Fruit fly (Drosophila melanogaster): Measurements from ENCODE around the gene ND-39.

The ND-39 gene

DNA sequence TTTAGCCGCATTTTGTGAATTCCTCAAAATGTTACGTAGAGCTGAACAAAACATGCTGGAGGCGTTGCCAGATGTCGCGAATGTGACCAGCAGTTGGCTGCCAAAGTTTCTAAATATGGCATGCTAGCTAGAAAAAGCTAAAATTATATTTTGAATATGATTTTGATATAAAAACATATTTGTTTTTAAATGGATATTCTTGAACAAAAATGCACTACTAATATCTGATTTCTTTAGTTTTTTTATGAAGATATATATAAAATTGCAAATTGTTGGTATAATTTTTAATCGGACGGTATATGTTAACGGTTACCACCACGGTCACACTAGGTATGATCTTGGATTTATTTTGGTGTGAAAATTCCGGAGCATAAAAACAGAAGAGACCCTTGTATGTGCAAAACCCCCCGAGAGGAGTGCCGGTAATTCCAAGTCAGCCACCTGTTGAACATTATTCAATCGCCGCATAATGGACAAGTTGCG, 28.8 kb downstream of the ND-39 start, which contains the start of the genes mTerf3 and CG5104:
Gene mTerf3 (minus strand): TSS at position 86 of the 483 bp plus-strand sequence.
Gene CG5104 (plus strand): TSS at position 323 of the 483 bp plus-strand sequence.
- TF ChIP-seq tai (GFP tag; optimal IDR thresholded peaks at IDR 0.05) (no peak), Hr83 (GFP tag; optimal IDR thresholded peaks at IDR 0.05; ENCODE audit: poor library complexity, severe bottlenecking) (no peak), Hnf4 (GFP tag; optimal IDR thresholded peaks at IDR 0.05) (peak; percentile 1), GATAd (GFP tag; optimal IDR thresholded peaks at IDR 0.05) (no peak), OdsH (GFP tag; optimal IDR thresholded peaks at IDR 0.05) (no peak), sv (GFP tag; optimal IDR thresholded peaks at IDR 0.05) (no peak), Dif (GFP tag; optimal IDR thresholded peaks at IDR 0.05; ENCODE audit: partially characterized antibody) (no peak), Mio (GFP tag; optimal IDR thresholded peaks at IDR 0.05) (no peak), dmrt93B (GFP tag; optimal IDR thresholded peaks at IDR 0.05) (no peak), dl (GFP tag; optimal IDR thresholded peaks at IDR 0.05; ENCODE audit: insufficient read depth in 1 of 2, partially characterized antibody in 2 of 2) (no peak), HLH106 (tag; optimal IDR thresholded peaks at IDR 0.05) (peak; percentile 7), CG32264 (GFP tag; optimal IDR thresholded peaks at IDR 0.05) (no peak), fru (GFP tag; optimal IDR thresholded peaks at IDR 0.05) (no peak), Rel (GFP tag; optimal IDR thresholded peaks at IDR 0.05) (no peak), Rel (tag; optimal IDR thresholded peaks at IDR 0.05) (peak; percentile 72), CrebA (GFP tag; optimal IDR thresholded peaks at IDR 0.05; ENCODE audit: borderline replicate concordance) (no peak), lola (GFP tag; optimal IDR thresholded peaks at IDR 0.05) (no peak), rgr (GFP tag; optimal IDR thresholded peaks at IDR 0.05) (peak; percentile 26), CG9705 (GFP tag; optimal IDR thresholded peaks at IDR 0.05) (no peak), pan (optimal IDR thresholded peaks at IDR 0.05) (no peak), N (GFP tag; optimal IDR thresholded peaks at IDR 0.05) (no peak), ey (GFP tag; optimal IDR thresholded peaks at IDR 0.05) (peak; percentile 14), woc (GFP tag; optimal IDR thresholded peaks at IDR 0.05) (peak; percentile 53), h (GFP tag; optimal IDR thresholded peaks at IDR 0.05) (peak; percentile 39), dsf (GFP tag; optimal IDR thresholded peaks at IDR 0.05; ENCODE audit: borderline replicate concordance) (no peak), sage (GFP tag; optimal IDR thresholded peaks at IDR 0.05) (no peak), jim (GFP tag; optimal IDR thresholded peaks at IDR 0.05) (no peak), br (GFP tag; optimal IDR thresholded peaks at IDR 0.05) (no peak), foxo (GFP tag; optimal IDR thresholded peaks at IDR 0.05) (peak in 1 of 2 experiments; percentile 21), Sp1 (GFP tag; optimal IDR thresholded peaks at IDR 0.05) (peak; percentile 31), Vsx2 (GFP tag; optimal IDR thresholded peaks at IDR 0.05; ENCODE audit: partially characterized antibody) (no peak), Dfd (GFP tag; optimal IDR thresholded peaks at IDR 0.05) (no peak), Myc (optimal IDR thresholded peaks at IDR 0.05) (peak; percentile 75), psq (GFP tag; optimal IDR thresholded peaks at IDR 0.05) (peak; percentile 40), usp (GFP tag; optimal IDR thresholded peaks at IDR 0.05) (no peak), Hr78 (GFP tag; optimal IDR thresholded peaks at IDR 0.05) (no peak), brk (GFP tag; optimal IDR thresholded peaks at IDR 0.05) (peak; percentile 28), Jra (GFP tag; optimal IDR thresholded peaks at IDR 0.05) (no peak), Abd-B (GFP tag; optimal IDR thresholded peaks at IDR 0.05) (no peak)

DNA sequence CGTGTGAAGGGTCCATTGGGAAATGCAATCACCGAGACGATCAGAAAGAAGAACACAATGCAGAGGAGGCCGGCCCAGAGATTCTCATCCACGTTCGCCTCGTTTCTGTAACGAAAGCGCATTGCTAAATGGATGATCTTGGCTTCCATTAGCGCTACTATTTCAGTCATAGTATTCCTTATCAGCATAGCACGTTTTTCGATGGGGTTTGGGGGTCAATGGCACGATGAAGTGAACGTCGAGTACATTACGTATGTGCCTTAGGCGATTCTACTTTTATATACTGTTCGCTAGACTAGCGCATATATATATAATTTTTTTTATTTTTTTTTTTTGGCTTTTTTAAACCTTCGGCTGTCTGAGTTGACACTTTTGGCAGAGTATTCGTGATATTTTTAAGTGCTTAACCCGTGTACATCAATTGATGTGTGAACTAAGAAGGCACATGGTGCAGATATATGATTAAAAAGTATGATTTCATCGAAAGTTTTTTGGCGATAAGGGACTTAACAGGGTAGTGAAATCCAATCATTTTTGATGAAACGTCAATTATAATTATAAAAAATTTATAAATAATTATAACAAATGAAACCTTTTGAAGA, 32.6 kb downstream of the ND-39 start:
- no peak for TF ChIP-seq dsf (GFP tag; optimal IDR thresholded peaks at IDR 0.05; ENCODE audit: borderline replicate concordance)

DNA sequence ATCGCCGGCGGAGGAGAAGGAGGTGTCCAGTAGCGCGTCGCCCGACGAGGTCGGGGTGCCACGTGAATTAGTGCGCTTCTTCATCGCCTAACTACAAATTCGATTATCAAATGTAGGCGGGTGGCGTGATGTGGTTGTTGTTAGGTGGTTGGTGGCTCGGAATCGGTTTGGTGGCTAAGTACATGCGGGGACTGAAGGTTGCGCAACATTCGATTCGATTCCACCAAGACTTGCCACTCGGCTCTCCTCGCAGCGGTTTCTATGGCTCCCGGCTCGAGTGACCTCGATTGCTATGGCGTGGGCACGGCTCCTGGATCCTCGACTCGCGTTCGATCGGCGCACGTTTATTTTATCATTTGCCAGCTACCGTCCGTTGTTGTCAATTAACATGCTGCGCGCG, 33.9 kb downstream of the ND-39 start:
- TF ChIP-seq jim (GFP tag; optimal IDR thresholded peaks at IDR 0.05) (no peak), Myc (optimal IDR thresholded peaks at IDR 0.05) (no peak), woc (GFP tag; optimal IDR thresholded peaks at IDR 0.05) (no peak), Vsx2 (GFP tag; optimal IDR thresholded peaks at IDR 0.05; ENCODE audit: partially characterized antibody) (no peak), lola (GFP tag; optimal IDR thresholded peaks at IDR 0.05) (no peak), CG32264 (GFP tag; optimal IDR thresholded peaks at IDR 0.05) (no peak), Hr78 (GFP tag; optimal IDR thresholded peaks at IDR 0.05) (no peak), usp (GFP tag; optimal IDR thresholded peaks at IDR 0.05) (no peak), Hnf4 (GFP tag; optimal IDR thresholded peaks at IDR 0.05) (no peak), foxo (GFP tag; optimal IDR thresholded peaks at IDR 0.05) (no peak), CG9705 (GFP tag; optimal IDR thresholded peaks at IDR 0.05) (no peak), Rel (GFP tag; optimal IDR thresholded peaks at IDR 0.05) (no peak), Rel (tag; optimal IDR thresholded peaks at IDR 0.05) (no peak), brk (GFP tag; optimal IDR thresholded peaks at IDR 0.05) (no peak), dl (GFP tag; optimal IDR thresholded peaks at IDR 0.05; ENCODE audit: insufficient read depth in 1 of 2, partially characterized antibody in 2 of 2) (no peak), sv (GFP tag; optimal IDR thresholded peaks at IDR 0.05) (no peak), Mio (GFP tag; optimal IDR thresholded peaks at IDR 0.05) (no peak), OdsH (GFP tag; optimal IDR thresholded peaks at IDR 0.05) (no peak), HLH106 (tag; optimal IDR thresholded peaks at IDR 0.05) (no peak), Dfd (GFP tag; optimal IDR thresholded peaks at IDR 0.05) (no peak)
